Worm (Caenorhabditis elegans) whole organism, young adult: ENCODE measurements around the gene kel-3.

Experiments
- B0261.1 ChIP-seq: sonication (generic microtip); optimal IDR thresholded peaks from 2 replicates; lab custom pipeline; 2016; ENCODE audit warnings: mild to moderate bottlenecking, missing genetic modification characterization, moderate library complexity, missing compliant biosample characterization
- D2030.7 ChIP-seq: fragments of 200-800 bp; sonication (Bioruptor generic); IDR thresholded peaks from 2 replicates; pipeline ENCODE4 v1.3.6; 2022; ENCODE audit warnings: missing genetic modification reagents, missing genetic modification characterization, missing compliant biosample characterization
- F23B12.7 ChIP-seq: sonication (generic microtip); optimal IDR thresholded peaks from 2 replicates; lab custom pipeline; 2017; ENCODE audit warnings: missing genetic modification characterization, mild to moderate bottlenecking, missing compliant biosample characterization, antibody characterized with exemption, moderate library complexity; ENCODE audit not compliant: insufficient read depth
- F55B11.4 ChIP-seq: sonication (generic microtip); optimal IDR thresholded peaks from 2 replicates; lab custom pipeline; 2016; ENCODE audit warnings: missing compliant biosample characterization, missing genetic modification characterization, borderline replicate concordance; ENCODE audit not compliant: insufficient read depth
- F57C9.4 ChIP-seq: sonication (generic microtip); optimal IDR thresholded peaks from 2 replicates; lab custom pipeline; 2017; ENCODE audit warnings: mild to moderate bottlenecking, missing genetic modification characterization, missing compliant biosample characterization
- K11D2.4 ChIP-seq: fragments of 200-800 bp; sonication (Bioruptor generic); IDR thresholded peaks from 2 replicates; pipeline ENCODE4 v1.3.6; 2022; ENCODE audit warnings: missing genetic modification reagents, missing genetic modification characterization, missing compliant biosample characterization
- T07F8.4 ChIP-seq: sonication (generic microtip); optimal IDR thresholded peaks from 2 replicates; lab custom pipeline; 2016; ENCODE audit warnings: mild to moderate bottlenecking, missing genetic modification characterization, moderate library complexity, missing compliant biosample characterization
- Y95B8A.8 ChIP-seq: fragments of 200-800 bp; sonication (Bioruptor generic); IDR thresholded peaks from 2 replicates; pipeline ENCODE4 v1.3.6; 2022; ENCODE audit warnings: missing genetic modification reagents, missing genetic modification characterization, missing compliant biosample characterization
- akir-1 ChIP-seq: fragments of 200-800 bp; sonication (Bioruptor generic); optimal IDR thresholded peaks from 2 replicates; lab custom pipeline; 2018; ENCODE audit warnings: mild to moderate bottlenecking, missing genetic modification characterization, moderate library complexity, missing compliant biosample characterization
- ama-1 ChIP-seq, 3 experiments: fragments of 150-350 bp in 1 of 3; sonication (generic microtip) in 2 of 3; optimal IDR thresholded peaks; 2 replicates each; lab custom pipeline; 2014 to 2018; ENCODE audit warnings: missing biosample characterization in 2 of 3, missing genetic modification characterization in 2 of 3, missing genetic modification reagents in 2 of 3
- aptf-2 ChIP-seq: fragments of 200-800 bp; sonication (Bioruptor generic); conservative IDR thresholded peaks from 2 replicates; pipeline ENCODE4 v1.3.6; 2022; ENCODE audit warnings: missing genetic modification reagents, missing genetic modification characterization, missing compliant biosample characterization
- cebp-1 ChIP-seq, 2 experiments: fragments of 200-800 bp in 1 of 2; sonication (Bioruptor generic) in 1 of 2; sonication (generic microtip) in 1 of 2; IDR thresholded peaks in 1 of 2; optimal IDR thresholded peaks in 1 of 2; 2 replicates each; pipeline versions ENCODE4 v1.3.6 to Lab custom; 2017 to 2022; ENCODE audit warnings: missing compliant biosample characterization in 2 of 2, missing genetic modification characterization in 2 of 2, mild to moderate bottlenecking in 1 of 2, missing genetic modification reagents in 1 of 2, moderate library complexity in 1 of 2
- cebp-2 ChIP-seq: fragments of 200-800 bp; sonication (Bioruptor generic); IDR thresholded peaks from 2 replicates; pipeline ENCODE4 v1.3.6; 2022; ENCODE audit warnings: missing genetic modification characterization, missing compliant biosample characterization
- dox-1 ChIP-seq: fragments of 200-800 bp; sonication (Bioruptor generic); IDR thresholded peaks from 2 replicates; pipeline ENCODE4 v1.3.6; 2022; ENCODE audit warnings: missing genetic modification reagents, missing genetic modification characterization, missing compliant biosample characterization
- dpff-1 ChIP-seq: sonication (generic microtip); optimal IDR thresholded peaks from 2 replicates; lab custom pipeline; 2017; ENCODE audit warnings: mild to moderate bottlenecking, missing genetic modification characterization, missing compliant biosample characterization
- ekl-4 ChIP-seq: fragments of 200-800 bp; sonication (Bioruptor generic); IDR thresholded peaks from 2 replicates; pipeline ENCODE4 v1.3.6; 2022; ENCODE audit warnings: missing genetic modification reagents, missing genetic modification characterization, missing compliant biosample characterization
- ets-4 ChIP-seq: fragments of 200-800 bp; sonication (Bioruptor generic); optimal IDR thresholded peaks from 2 replicates; lab custom pipeline; 2018; ENCODE audit warnings: mild to moderate bottlenecking, missing genetic modification characterization, missing compliant biosample characterization
- gei-17 ChIP-seq: fragments of 200-800 bp; sonication (Bioruptor generic); optimal IDR thresholded peaks from 2 replicates; lab custom pipeline; 2018; ENCODE audit warnings: mild to moderate bottlenecking, missing genetic modification characterization, missing compliant biosample characterization
- hlh-12 ChIP-seq: sonication (generic microtip); optimal IDR thresholded peaks from 2 replicates; lab custom pipeline; 2016; ENCODE audit warnings: missing genetic modification characterization, missing compliant biosample characterization
- hlh-26 ChIP-seq: fragments of 200-800 bp; sonication (Bioruptor generic); conservative IDR thresholded peaks from 2 replicates; pipeline ENCODE4 v1.3.6; 2022; ENCODE audit warnings: missing genetic modification reagents, missing genetic modification characterization, missing compliant biosample characterization
- hmg-1.2 ChIP-seq: fragments of 200-800 bp; sonication (Bioruptor generic); IDR thresholded peaks from 2 replicates; pipeline ENCODE4 v1.3.6; 2022; ENCODE audit warnings: missing genetic modification reagents, missing genetic modification characterization, missing compliant biosample characterization
- hrde-1 ChIP-seq: sonication (generic microtip); optimal IDR thresholded peaks from 2 replicates; lab custom pipeline; 2016; ENCODE audit warnings: missing genetic modification characterization, mild to moderate bottlenecking, missing compliant biosample characterization, moderate library complexity, missing genotype, missing genetic modification reagents, borderline replicate concordance
- hsf-1 ChIP-seq: fragments of 200-800 bp; sonication (Bioruptor generic); IDR thresholded peaks from 2 replicates; pipeline ENCODE4 v1.3.6; 2022; ENCODE audit warnings: missing genetic modification reagents, missing genetic modification characterization, missing compliant biosample characterization
- let-526 ChIP-seq: fragments of 200-800 bp; sonication (Bioruptor generic); IDR thresholded peaks from 2 replicates; pipeline ENCODE4 v1.3.6; 2022; ENCODE audit warnings: missing genetic modification reagents, missing genetic modification characterization, missing compliant biosample characterization
- let-607 ChIP-seq, 2 experiments: fragments of 200-800 bp in 1 of 2; sonication (Bioruptor generic) in 1 of 2; sonication (generic microtip) in 1 of 2; optimal IDR thresholded peaks; 2 replicates each; lab custom pipeline; 2016 to 2018; ENCODE audit warnings: mild to moderate bottlenecking in 2 of 2, missing compliant biosample characterization in 2 of 2, missing genetic modification characterization in 2 of 2, moderate library complexity in 2 of 2, missing genotype in 1 of 2
- lsy-27 ChIP-seq: sonication (generic microtip); optimal IDR thresholded peaks from 2 replicates; lab custom pipeline; 2017; ENCODE audit warnings: missing genetic modification characterization, mild to moderate bottlenecking, missing compliant biosample characterization, antibody characterized with exemption, missing genotype, borderline replicate concordance; ENCODE audit not compliant: insufficient read depth
- mes-4 ChIP-seq: sonication (generic microtip); optimal IDR thresholded peaks from 2 replicates; lab custom pipeline; 2016; ENCODE audit warnings: missing genotype, missing genetic modification characterization, missing compliant biosample characterization
- nfya-2 ChIP-seq: fragments of 200-800 bp; sonication (Bioruptor generic); IDR thresholded peaks from 2 replicates; pipeline ENCODE4 v1.3.6; 2022; ENCODE audit warnings: missing genetic modification reagents, missing genetic modification characterization, missing compliant biosample characterization
- nhr-179 ChIP-seq: sonication (generic microtip); optimal IDR thresholded peaks from 2 replicates; lab custom pipeline; 2016; ENCODE audit warnings: mild to moderate bottlenecking, missing genetic modification characterization, missing compliant biosample characterization
- nhr-80 ChIP-seq: sonication (generic microtip); optimal IDR thresholded peaks from 2 replicates; lab custom pipeline; 2016; ENCODE audit warnings: missing genetic modification characterization, missing compliant biosample characterization
- nhr-90 ChIP-seq: sonication (generic microtip); optimal IDR thresholded peaks from 2 replicates; lab custom pipeline; 2016; ENCODE audit warnings: missing genotype, mild to moderate bottlenecking, missing genetic modification characterization, missing compliant biosample characterization
- pbrm-1 ChIP-seq: fragments of 200-800 bp; sonication (Bioruptor generic); IDR thresholded peaks from 2 replicates; pipeline ENCODE4 v1.3.6; 2022; ENCODE audit warnings: missing genetic modification reagents, missing genetic modification characterization, missing compliant biosample characterization
- rcor-1 ChIP-seq: fragments of 200-800 bp; sonication (Bioruptor generic); IDR thresholded peaks from 2 replicates; pipeline ENCODE4 v1.3.6; 2022; ENCODE audit warnings: missing genetic modification reagents, missing genetic modification characterization, missing compliant biosample characterization
- rpc-1 ChIP-seq, 2 experiments: fragments of 150-350 bp in 1 of 2; sonication (generic microtip) in 1 of 2; optimal IDR thresholded peaks; 2 replicates each; lab custom pipeline; 2014 to 2018; ENCODE audit warnings: missing biosample characterization in 1 of 2, missing genetic modification characterization in 1 of 2, missing genetic modification reagents in 1 of 2, missing genotype in 1 of 2
- snpc-1.1 ChIP-seq: sonication (generic microtip); optimal IDR thresholded peaks from 2 replicates; lab custom pipeline; 2017; ENCODE audit warnings: missing genetic modification characterization, mild to moderate bottlenecking, missing compliant biosample characterization, antibody characterized with exemption, moderate library complexity, missing genotype, missing genetic modification reagents; ENCODE audit not compliant: insufficient read depth
- snpc-3.4 ChIP-seq: sonication (generic microtip); optimal IDR thresholded peaks from 2 replicates; lab custom pipeline; 2017; ENCODE audit warnings: missing genetic modification characterization, mild to moderate bottlenecking, missing compliant biosample characterization, antibody characterized with exemption, moderate library complexity, missing genotype, missing genetic modification reagents
- somi-1 ChIP-seq: fragments of 200-800 bp; sonication (Bioruptor generic); optimal IDR thresholded peaks from 2 replicates; lab custom pipeline; 2018; ENCODE audit warnings: mild to moderate bottlenecking, missing genetic modification characterization, missing compliant biosample characterization
- tbx-9 ChIP-seq: sonication (generic microtip); optimal IDR thresholded peaks from 2 replicates; lab custom pipeline; 2016; ENCODE audit warnings: borderline replicate concordance, missing genetic modification characterization, inconsistent platforms, missing compliant biosample characterization
- tlf-1 ChIP-seq: fragments of 200-800 bp; sonication (Bioruptor generic); optimal IDR thresholded peaks from 2 replicates; lab custom pipeline; 2018; ENCODE audit warnings: mild to moderate bottlenecking, missing genetic modification characterization, missing compliant biosample characterization
- unc-62 ChIP-seq: fragments of 150-350 bp; optimal IDR thresholded peaks from 2 replicates; lab custom pipeline; 2014; ENCODE audit warnings: missing biosample characterization, missing genetic modification reagents, missing genetic modification characterization
- zfh-2 ChIP-seq: fragments of 200-800 bp; sonication (Bioruptor generic); conservative IDR thresholded peaks from 2 replicates; pipeline ENCODE4 v1.3.6; 2022; ENCODE audit warnings: missing genetic modification reagents, missing genetic modification characterization, missing compliant biosample characterization
- ztf-22 ChIP-seq: fragments of 200-800 bp; sonication (Bioruptor generic); optimal IDR thresholded peaks from 2 replicates; lab custom pipeline; 2018; ENCODE audit warnings: mild to moderate bottlenecking, missing genetic modification characterization, moderate library complexity, missing compliant biosample characterization
- ztf-28 ChIP-seq: fragments of 200-800 bp; sonication (Bioruptor generic); IDR thresholded peaks from 2 replicates; pipeline ENCODE4 v1.3.6; 2022; ENCODE audit warnings: missing genetic modification reagents, missing genetic modification characterization, missing compliant biosample characterization
- ztf-6 ChIP-seq: fragments of 200-800 bp; sonication (Bioruptor generic); IDR thresholded peaks from 2 replicates; pipeline ENCODE4 v1.3.6; 2022; ENCODE audit warnings: missing genetic modification reagents, missing genetic modification characterization, missing compliant biosample characterization

kel-3 gene

ce11 chrIII:13462965-13463783 is 1.4 kb upstream of the kel-3 start, which contains the start of gene ant-1.1 (continued):
- TF ChIP-seq ztf-28 (GFP tag; lab: Robert Waterston, UW): peak; percentile 73; the same call in 1 of the 2 replicates
- TF ChIP-seq zfh-2 (GFP tag; lab: Robert Waterston, UW): peak; percentile 96
- TF ChIP-seq cebp-1 (GFP tag; IDR thresholded peaks at IDR 0.05; lab: Robert Waterston, UW): peak; percentile 69
- TF ChIP-seq cebp-1 (tag; optimal IDR thresholded peaks at IDR 0.05; lab: Kevin White, UChicago): peak; percentile 84
- TF ChIP-seq T07F8.4 (tag; lab: Kevin White, UChicago): no peak
- TF ChIP-seq pbrm-1 (GFP tag; lab: Robert Waterston, UW): peak; percentile 91
- TF ChIP-seq snpc-3.4: peak; percentile 77
- peak; percentile 54; the same call in 1 of the 2 replicates for TF ChIP-seq let-526 (GFP tag; lab: Robert Waterston, UW)
- peak; percentile 87 for TF ChIP-seq rcor-1 (GFP tag; lab: Robert Waterston, UW)
- TF ChIP-seq tbx-9 (tag; lab: Kevin White, UChicago): no peak
- peak; percentile 14 to 77 for TF ChIP-seq let-607 (tag; optimal IDR thresholded peaks at IDR 0.05; lab: Kevin White, UChicago)
- peak; percentile 21 for TF ChIP-seq rpc-1 (optimal IDR thresholded peaks at IDR 0.05; lab: Kevin White, UChicago)
- no peak for TF ChIP-seq rpc-1 (tag; optimal IDR thresholded peaks at IDR 0.05; lab: Kevin White, UChicago)
- peak; percentile 82 for TF ChIP-seq aptf-2 (GFP tag; lab: Robert Waterston, UW)
- TF ChIP-seq ama-1 (optimal IDR thresholded peaks at IDR 0.05; lab: Kevin White, UChicago): peak; percentile 82
- no peak for TF ChIP-seq ama-1 (GFP tag; optimal IDR thresholded peaks at IDR 0.05; lab: Kevin White, UChicago)
- peak; percentile 45 for TF ChIP-seq gei-17 (GFP tag; lab: Kevin White, UChicago)
- no peak for TF ChIP-seq F57C9.4 (tag; lab: Kevin White, UChicago)
- peak; percentile 4 for TF ChIP-seq B0261.1 (tag; lab: Kevin White, UChicago)
- peak; percentile 85 for TF ChIP-seq hsf-1
- peak; percentile 63 for TF ChIP-seq nhr-80
- peak; percentile 94 for TF ChIP-seq tlf-1 (GFP tag; lab: Kevin White, UChicago)
- no peak for TF ChIP-seq nhr-179 (tag; lab: Kevin White, UChicago)
- TF ChIP-seq hmg-1.2 (GFP tag; lab: Robert Waterston, UW): peak; percentile 75
- no peak for TF ChIP-seq akir-1 (GFP tag; lab: Kevin White, UChicago)
- TF ChIP-seq ztf-6 (GFP tag; lab: Robert Waterston, UW): 0 out of 2 replicates have a peak, but pooled peaks have one; percentile 38
- no peak for TF ChIP-seq dpff-1 (tag; lab: Kevin White, UChicago)
- no peak for TF ChIP-seq hlh-26 (GFP tag; lab: Robert Waterston, UW)
- TF ChIP-seq snpc-1.1: no peak
- TF ChIP-seq ets-4 (GFP tag; lab: Kevin White, UChicago): peak; percentile 53
- no peak for TF ChIP-seq nfya-2
- no peak for TF ChIP-seq nhr-90 (tag; lab: Kevin White, UChicago)
- TF ChIP-seq mes-4 (tag; lab: Kevin White, UChicago): no peak
- no peak for TF ChIP-seq ztf-22 (GFP tag; lab: Kevin White, UChicago)
- peak; percentile 83 for TF ChIP-seq K11D2.4 (GFP tag; lab: Robert Waterston, UW)
- TF ChIP-seq D2030.7 (GFP tag; lab: Robert Waterston, UW): peak; percentile 88
- TF ChIP-seq cebp-2 (GFP tag; lab: Robert Waterston, UW): no peak
- peak; percentile 92 for TF ChIP-seq ekl-4 (GFP tag; lab: Robert Waterston, UW)
- no peak for TF ChIP-seq hrde-1 (tag; lab: Kevin White, UChicago)
- peak; percentile 69 for TF ChIP-seq Y95B8A.8 (GFP tag; lab: Robert Waterston, UW)
- TF ChIP-seq somi-1 (GFP tag; lab: Kevin White, UChicago): peak; percentile 35
- no peak for TF ChIP-seq F55B11.4
- TF ChIP-seq lsy-27 (tag; lab: Kevin White, UChicago): no peak
- no peak for TF ChIP-seq unc-62 (GFP tag; lab: Kevin White, UChicago)
- peak; percentile 68 for TF ChIP-seq F23B12.7 (tag; lab: Kevin White, UChicago)
- TF ChIP-seq dox-1 (GFP tag; lab: Robert Waterston, UW): peak; percentile 82
- TF ChIP-seq hlh-12 (tag; lab: Kevin White, UChicago): no peak
